Fruit fly (Drosophila melanogaster) whole organism, embryonic: ENCODE data around the gene CG33172.

Source experiments
- Abd-B ChIP-seq: fragments of 200-800 bp; sonication (Bioruptor generic); optimal IDR thresholded peaks from 2 replicates; lab custom pipeline; 2018; ENCODE audit warnings: missing biosample characterization, mild to moderate bottlenecking, missing genetic modification characterization, moderate library complexity
- CG10366 ChIP-seq: fragments of 200-800 bp; sonication (Bioruptor generic); IDR thresholded peaks from 2 replicates; pipeline ENCODE4 v1.3.6; 2022; ENCODE audit warnings: missing biosample characterization, missing genetic modification characterization
- CG10565 ChIP-seq: fragments of 200-800 bp; sonication (Bioruptor generic); optimal IDR thresholded peaks from 3 replicates; lab custom pipeline; 2016; ENCODE audit warnings: missing biosample characterization, mild to moderate bottlenecking, missing genetic modification characterization
- CG11247 ChIP-seq: fragments of 200-800 bp; sonication (Bioruptor generic); IDR thresholded peaks from 2 replicates; pipeline ENCODE4 v1.3.6; 2022; ENCODE audit warnings: missing biosample characterization, missing genetic modification characterization
- CG11723 ChIP-seq: fragments of 200-800 bp; sonication (Bioruptor generic); optimal IDR thresholded peaks from 2 replicates; lab custom pipeline; 2017; ENCODE audit warnings: missing biosample characterization, mild to moderate bottlenecking, missing genetic modification characterization
- CG12236 ChIP-seq: fragments of 200-800 bp; sonication (Bioruptor generic); optimal IDR thresholded peaks from 2 replicates; lab custom pipeline; 2016; ENCODE audit warnings: missing biosample characterization, missing genetic modification characterization
- CG13894 ChIP-seq: fragments of 200-800 bp; sonication (Bioruptor generic); optimal IDR thresholded peaks from 3 replicates; lab custom pipeline; 2018; ENCODE audit warnings: missing biosample characterization, mild to moderate bottlenecking, missing genetic modification characterization, moderate library complexity
- CG15011 ChIP-seq: fragments of 200-800 bp; sonication (Bioruptor generic); optimal IDR thresholded peaks from 3 replicates; lab custom pipeline; 2018; ENCODE audit warnings: missing biosample characterization, mild to moderate bottlenecking, missing genetic modification characterization
- CG18599 ChIP-seq: fragments of 200-800 bp; sonication (Bioruptor generic); optimal IDR thresholded peaks from 3 replicates; lab custom pipeline; 2017; ENCODE audit warnings: missing biosample characterization, missing genetic modification characterization, mild to moderate bottlenecking, moderate library complexity, missing genetic modification reagents
- CG2202 ChIP-seq: fragments of 200-800 bp; sonication (Bioruptor generic); optimal IDR thresholded peaks from 2 replicates; lab custom pipeline; 2018; ENCODE audit warnings: missing biosample characterization, mild to moderate bottlenecking, missing genetic modification characterization
- CG2678 ChIP-seq: fragments of 200-800 bp; sonication (Bioruptor generic); optimal IDR thresholded peaks from 3 replicates; lab custom pipeline; 2019; ENCODE audit warnings: missing biosample characterization, mild to moderate bottlenecking, missing genetic modification characterization, moderate library complexity
- CG32532 ChIP-seq: fragments of 200-800 bp; sonication (Bioruptor generic); IDR thresholded peaks from 2 replicates; pipeline ENCODE4 v1.3.6; 2022; ENCODE audit warnings: missing biosample characterization, missing genetic modification characterization
- CG3407 ChIP-seq: fragments of 200-800 bp; sonication (Bioruptor generic); optimal IDR thresholded peaks from 2 replicates; lab custom pipeline; 2018; ENCODE audit warnings: missing biosample characterization, mild to moderate bottlenecking, missing genetic modification characterization
- CG6689 ChIP-seq: fragments of 200-800 bp; sonication (Bioruptor generic); IDR thresholded peaks from 2 replicates; pipeline ENCODE4 v1.3.6; 2022; ENCODE audit warnings: missing biosample characterization, missing genetic modification characterization
- CG8359 ChIP-seq: fragments of 200-800 bp; sonication (Bioruptor generic); optimal IDR thresholded peaks from 2 replicates; lab custom pipeline; 2017; ENCODE audit warnings: missing biosample characterization, mild to moderate bottlenecking, missing genetic modification characterization, borderline replicate concordance
- CG9437 ChIP-seq: fragments of 200-800 bp; sonication (Bioruptor generic); optimal IDR thresholded peaks from 2 replicates; lab custom pipeline; 2018; ENCODE audit warnings: missing biosample characterization, mild to moderate bottlenecking, missing genetic modification characterization
- Chrac-16 ChIP-seq: fragments of 200-800 bp; sonication (Bioruptor generic); optimal IDR thresholded peaks from 3 replicates; lab custom pipeline; 2016; ENCODE audit warnings: missing biosample characterization, missing genetic modification characterization
- Dad ChIP-seq: fragments of 200-800 bp; sonication (Bioruptor generic); optimal IDR thresholded peaks from 3 replicates; lab custom pipeline; 2016; ENCODE audit warnings: missing biosample characterization, missing genetic modification characterization
- Dip2 ChIP-seq: fragments of 200-800 bp; sonication (Bioruptor generic); IDR thresholded peaks from 2 replicates; pipeline ENCODE4 v1.3.6; 2022; ENCODE audit warnings: missing biosample characterization, missing genetic modification characterization
- Dll ChIP-seq: fragments of 200-800 bp; sonication (Bioruptor generic); IDR thresholded peaks from 4 replicates; pipeline ENCODE4 v1.3.6; 2022; ENCODE audit warnings: missing biosample characterization, missing genetic modification characterization; ENCODE audit not compliant: partially characterized antibody
- Doc3 ChIP-seq: fragments of 200-800 bp; sonication (Bioruptor generic); IDR thresholded peaks from 3 replicates; pipeline ENCODE4 v1.3.6; 2022; ENCODE audit warnings: missing biosample characterization, missing genetic modification characterization; ENCODE audit not compliant: partially characterized antibody
- E2f1 ChIP-seq: fragments of 200-800 bp; sonication (Bioruptor generic); IDR thresholded peaks from 2 replicates; pipeline ENCODE4 v1.3.6; 2022; ENCODE audit warnings: missing biosample characterization, missing genetic modification characterization
- E2f2 ChIP-seq: fragments of 200-800 bp; sonication (Bioruptor generic); IDR thresholded peaks from 2 replicates; pipeline ENCODE4 v1.3.6; 2022; ENCODE audit warnings: missing biosample characterization, missing genetic modification characterization
- HLH3B ChIP-seq: fragments of 200-800 bp; sonication (Bioruptor generic); IDR thresholded peaks from 2 replicates; pipeline ENCODE4 v1.3.6; 2022; ENCODE audit warnings: missing biosample characterization, missing genetic modification characterization
- HLH4C ChIP-seq: fragments of 200-800 bp; sonication (Bioruptor generic); IDR thresholded peaks from 3 replicates; pipeline ENCODE4 v1.3.6; 2022; ENCODE audit warnings: missing biosample characterization, missing genetic modification characterization; ENCODE audit not compliant: partially characterized antibody
- Myb ChIP-seq: fragments of 200-800 bp; sonication (Bioruptor generic); optimal IDR thresholded peaks from 2 replicates; lab custom pipeline; 2016; ENCODE audit warnings: missing biosample characterization, missing genetic modification characterization
- Nf-YC ChIP-seq: fragments of 200-800 bp; optimal IDR thresholded peaks from 3 replicates; lab custom pipeline; 2019; ENCODE audit warnings: missing biosample characterization, mild to moderate bottlenecking, missing genetic modification characterization, moderate library complexity
- PHDP ChIP-seq: fragments of 200-800 bp; sonication (Bioruptor generic); optimal IDR thresholded peaks from 3 replicates; lab custom pipeline; 2018; ENCODE audit warnings: missing biosample characterization, mild to moderate bottlenecking, missing genetic modification characterization, moderate library complexity
- Ptx1 ChIP-seq: fragments of 200-800 bp; sonication (Bioruptor generic); IDR thresholded peaks from 2 replicates; pipeline ENCODE4 v1.3.6; 2022; ENCODE audit warnings: missing biosample characterization, missing genetic modification characterization
- Trl ChIP-seq, 3 experiments: fragments of >200 bp in 2 of 3; fragments of 200-800 bp in 1 of 3; sonication (Bioruptor generic) in 1 of 3; optimal IDR thresholded peaks; 2 replicates in 1 of 3; 3 replicates in 2 of 3; lab custom pipeline; 2016 to 2017; ENCODE audit warnings: missing biosample characterization in 1 of 3, missing genetic modification characterization in 1 of 3
- aop ChIP-seq: fragments of 200-800 bp; sonication (Bioruptor generic); IDR thresholded peaks from 2 replicates; pipeline ENCODE4 v1.3.6; 2022; ENCODE audit warnings: missing biosample characterization, missing genetic modification characterization
- ap ChIP-seq: fragments of 200-800 bp; sonication (Bioruptor generic); IDR thresholded peaks from 2 replicates; pipeline ENCODE4 v1.3.6; 2022; ENCODE audit warnings: missing biosample characterization, missing genetic modification characterization
- ato ChIP-seq: fragments of 200-800 bp; sonication (Bioruptor generic); IDR thresholded peaks from 2 replicates; pipeline ENCODE4 v1.3.6; 2022; ENCODE audit warnings: missing biosample characterization, missing genetic modification characterization; ENCODE audit not compliant: partially characterized antibody
- bbx ChIP-seq: fragments of 200-800 bp; sonication (Bioruptor generic); IDR thresholded peaks from 2 replicates; pipeline ENCODE4 v1.3.6; 2022; ENCODE audit warnings: missing biosample characterization, missing genetic modification characterization; ENCODE audit not compliant: partially characterized antibody
- chif ChIP-seq, 2 experiments: fragments of 200-800 bp; sonication (Bioruptor generic); optimal IDR thresholded peaks; 3 replicates each; lab custom pipeline; 2016; ENCODE audit warnings: missing biosample characterization in 2 of 2, missing genetic modification characterization in 2 of 2
- chn ChIP-seq: fragments of 200-800 bp; sonication (Bioruptor generic); optimal IDR thresholded peaks from 2 replicates; lab custom pipeline; 2016; ENCODE audit warnings: missing biosample characterization, missing genetic modification characterization
- crc ChIP-seq: fragments of 200-800 bp; sonication (Bioruptor generic); optimal IDR thresholded peaks from 2 replicates; lab custom pipeline; 2016; ENCODE audit warnings: missing biosample characterization, missing genetic modification characterization
- croc ChIP-seq: fragments of 200-800 bp; sonication (Bioruptor generic); conservative IDR thresholded peaks from 3 replicates; pipeline ENCODE4 v1.3.6; 2022; ENCODE audit warnings: missing biosample characterization, missing genetic modification characterization
- dati ChIP-seq: fragments of 200-800 bp; sonication (Bioruptor generic); IDR thresholded peaks from 2 replicates; pipeline ENCODE4 v1.3.6; 2022; ENCODE audit warnings: missing biosample characterization, missing genetic modification characterization
- disco-r ChIP-seq: fragments of 200-800 bp; sonication (Bioruptor generic); optimal IDR thresholded peaks from 2 replicates; lab custom pipeline; 2016; ENCODE audit warnings: missing biosample characterization, missing genetic modification characterization
- ems ChIP-seq: fragments of 200-800 bp; sonication (Bioruptor generic); optimal IDR thresholded peaks from 3 replicates; lab custom pipeline; 2016; ENCODE audit warnings: missing biosample characterization, missing genetic modification characterization
- ham ChIP-seq: fragments of 200-800 bp; sonication (Bioruptor generic); IDR thresholded peaks from 2 replicates; pipeline ENCODE4 v1.3.6; 2022; ENCODE audit warnings: missing biosample characterization, missing genetic modification characterization
- inv ChIP-seq: fragments of 200-800 bp; sonication (Bioruptor generic); IDR thresholded peaks from 2 replicates; pipeline ENCODE4 v1.3.6; 2022; ENCODE audit warnings: missing biosample characterization, missing genetic modification characterization; ENCODE audit not compliant: partially characterized antibody
- lola ChIP-seq, 3 experiments: fragments of >200 bp in 2 of 3; fragments of 200-800 bp in 1 of 3; sonication (Bioruptor generic) in 1 of 3; optimal IDR thresholded peaks; 2 replicates each; lab custom pipeline; 2017 to 2019; ENCODE audit warnings: missing biosample characterization in 3 of 3, missing genetic modification characterization in 3 of 3, mild to moderate bottlenecking in 1 of 3, moderate library complexity in 1 of 3
- mam ChIP-seq: fragments of 200-800 bp; sonication (Bioruptor generic); optimal IDR thresholded peaks from 3 replicates; lab custom pipeline; 2016; ENCODE audit warnings: missing biosample characterization, missing genetic modification characterization
- mirr ChIP-seq: fragments of 200-800 bp; sonication (Bioruptor generic); optimal IDR thresholded peaks from 3 replicates; lab custom pipeline; 2018; ENCODE audit warnings: missing biosample characterization, mild to moderate bottlenecking, missing genetic modification characterization
- org-1 ChIP-seq: fragments of 200-800 bp; sonication (Bioruptor generic); optimal IDR thresholded peaks from 2 replicates; lab custom pipeline; 2017; ENCODE audit warnings: missing biosample characterization, missing genetic modification characterization
- row ChIP-seq: fragments of 200-800 bp; sonication (Bioruptor generic); IDR thresholded peaks from 3 replicates; pipeline ENCODE4 v1.3.6; 2022; ENCODE audit warnings: missing biosample characterization, missing genetic modification characterization
- schlank ChIP-seq: fragments of 200-800 bp; sonication (Bioruptor generic); optimal IDR thresholded peaks from 2 replicates; lab custom pipeline; 2018; ENCODE audit warnings: missing biosample characterization, mild to moderate bottlenecking, missing genetic modification characterization
- sob ChIP-seq: fragments of 200-800 bp; sonication (Bioruptor generic); IDR thresholded peaks from 2 replicates; pipeline ENCODE4 v1.3.6; 2022; ENCODE audit warnings: missing biosample characterization, missing genetic modification characterization
- sqz ChIP-seq: fragments of 200-800 bp; sonication (Bioruptor generic); optimal IDR thresholded peaks from 3 replicates; lab custom pipeline; 2018; ENCODE audit warnings: missing biosample characterization, mild to moderate bottlenecking, missing genetic modification characterization

The CG33172 gene

dm6 chrX:15762723-15763122 is 6.7 kb upstream of the CG33172 start, which contains the start of gene Polr3A (continued):
- no peak for TF ChIP-seq Chrac-16 (GFP tag; lab: Kevin White, UChicago)
- TF ChIP-seq CG13894 (tag; lab: Kevin White, UChicago), result no peak
- no peak for TF ChIP-seq Dip2
- TF ChIP-seq CG10565 (GFP tag; lab: Kevin White, UChicago), result no peak
- no peak for TF ChIP-seq CG2678 (tag; lab: Kevin White, UChicago)
- TF ChIP-seq Dad (GFP tag; lab: Kevin White, UChicago), result no peak
- no peak for TF ChIP-seq ems (GFP tag; lab: Kevin White, UChicago)
- no peak for TF ChIP-seq CG11723 (GFP tag; lab: Kevin White, UChicago)
- no peak for TF ChIP-seq aop (GFP tag; lab: Robert Waterston, UW)
- TF ChIP-seq ato, result peak; percentile 49
- TF ChIP-seq ham (GFP tag; lab: Robert Waterston, UW), result no peak
- no peak for TF ChIP-seq org-1 (GFP tag; lab: Kevin White, UChicago)
- TF ChIP-seq CG12236 (GFP tag; lab: Kevin White, UChicago), result no peak
- no peak for TF ChIP-seq crc (GFP tag; lab: Kevin White, UChicago)
- no peak for TF ChIP-seq croc (GFP tag; lab: Robert Waterston, UW)
- TF ChIP-seq CG8359 (GFP tag; lab: Kevin White, UChicago), result no peak
- TF ChIP-seq Abd-B, result no peak
- no peak for TF ChIP-seq CG11247 (GFP tag; lab: Robert Waterston, UW)
- no peak for TF ChIP-seq HLH3B (GFP tag; lab: Robert Waterston, UW)
- no peak for TF ChIP-seq CG15011 (GFP tag; lab: Kevin White, UChicago)
- no peak for TF ChIP-seq sqz (GFP tag; lab: Kevin White, UChicago)
- TF ChIP-seq mam (GFP tag; lab: Kevin White, UChicago), result no peak
- no peak for TF ChIP-seq Trl (optimal IDR thresholded peaks at IDR 0.05; lab: Kevin White, UChicago)
- TF ChIP-seq Trl (GFP tag; optimal IDR thresholded peaks at IDR 0.05; lab: Kevin White, UChicago), result no peak
- TF ChIP-seq chif (GFP tag; optimal IDR thresholded peaks at IDR 0.05; lab: Kevin White, UChicago), result no peak
- TF ChIP-seq Myb, result peak; percentile 15
- TF ChIP-seq CG2202 (tag; lab: Kevin White, UChicago), result no peak
- TF ChIP-seq CG9437, result peak; percentile 41
- TF ChIP-seq Nf-YC (tag; lab: Kevin White, UChicago), result no peak
- TF ChIP-seq CG10366, result no peak
- no peak for TF ChIP-seq E2f1
- no peak for TF ChIP-seq ap (GFP tag; lab: Robert Waterston, UW)
- TF ChIP-seq CG3407, result no peak
- no peak for TF ChIP-seq CG32532 (GFP tag; lab: Robert Waterston, UW)
- TF ChIP-seq bbx (GFP tag; lab: Robert Waterston, UW), result peak; percentile 77
- no peak for TF ChIP-seq lola (GFP tag; optimal IDR thresholded peaks at IDR 0.05; lab: Kevin White, UChicago)
- TF ChIP-seq PHDP (tag; lab: Kevin White, UChicago), result no peak
- TF ChIP-seq disco-r (GFP tag; lab: Kevin White, UChicago), result no peak
- TF ChIP-seq mirr (GFP tag; lab: Kevin White, UChicago), result no peak
- TF ChIP-seq dati (GFP tag; lab: Robert Waterston, UW), result no peak
- 0 out of 3 replicates have a peak, but pooled peaks have one; percentile 38 for TF ChIP-seq Doc3 (GFP tag; lab: Robert Waterston, UW)
- TF ChIP-seq Ptx1 (GFP tag; lab: Robert Waterston, UW), result no peak
- TF ChIP-seq schlank, result no peak
- TF ChIP-seq E2f2 (GFP tag; lab: Robert Waterston, UW), result peak; percentile 78
- no peak for TF ChIP-seq chn (GFP tag; lab: Kevin White, UChicago)
- no peak for TF ChIP-seq CG6689
- no peak for TF ChIP-seq sob
- no peak for TF ChIP-seq CG18599 (GFP tag; lab: Kevin White, UChicago)
- peak; percentile 65; the same call in 3 of the 4 replicates for TF ChIP-seq Dll (GFP tag; lab: Robert Waterston, UW)
- TF ChIP-seq row (GFP tag; lab: Robert Waterston, UW), result peak; percentile 7; the same call in 1 of the 3 replicates
- peak; percentile 31; the same call in 1 of the 2 replicates for TF ChIP-seq inv (GFP tag; lab: Robert Waterston, UW)
- TF ChIP-seq HLH4C (GFP tag; lab: Robert Waterston, UW), result peak; percentile 62
